Worm (Caenorhabditis elegans) whole organism, late embryonic: Measurements from ENCODE around the gene F56D3.1.

Experiments
- F13H6.1 ChIP-seq: sonication (generic microtip); optimal IDR thresholded peaks from 2 replicates; lab custom pipeline; 2016; ENCODE audit warnings: missing genetic modification characterization, missing compliant biosample characterization
- ceh-14 ChIP-seq: sonication (generic microtip); optimal IDR thresholded peaks from 2 replicates; lab custom pipeline; 2016; ENCODE audit warnings: missing genotype, missing genetic modification characterization, missing compliant biosample characterization
- dmd-4 ChIP-seq: sonication (generic microtip); optimal IDR thresholded peaks from 2 replicates; lab custom pipeline; 2016; ENCODE audit warnings: borderline replicate concordance, missing genetic modification characterization, missing compliant biosample characterization
- elt-2 ChIP-seq: sonication (generic microtip); optimal IDR thresholded peaks from 2 replicates; lab custom pipeline; 2016; ENCODE audit warnings: missing genetic modification reagents, missing genetic modification characterization, missing compliant biosample characterization
- fkh-10 ChIP-seq: fragments of 150-350 bp; optimal IDR thresholded peaks from 2 replicates; lab custom pipeline; 2014; ENCODE audit warnings: missing biosample characterization, missing genetic modification reagents, missing genetic modification characterization
- lim-6 ChIP-seq: sonication (generic microtip); optimal IDR thresholded peaks from 2 replicates; lab custom pipeline; 2016; ENCODE audit warnings: missing genetic modification characterization, missing compliant biosample characterization
- lin-11 ChIP-seq: fragments of 200-800 bp; sonication (Bioruptor generic); optimal IDR thresholded peaks from 2 replicates; lab custom pipeline; 2018; ENCODE audit warnings: mild to moderate bottlenecking, missing genetic modification characterization, missing compliant biosample characterization
- nhr-11 ChIP-seq: fragments of 150-350 bp; optimal IDR thresholded peaks from 2 replicates; lab custom pipeline; 2014; ENCODE audit warnings: missing biosample characterization, missing genetic modification characterization
- odd-2 ChIP-seq: sonication (generic microtip); optimal IDR thresholded peaks from 2 replicates; lab custom pipeline; 2017; ENCODE audit warnings: antibody characterized with exemption, mild to moderate bottlenecking, missing genetic modification characterization, missing compliant biosample characterization
- pha-4 ChIP-seq: fragments of 150-350 bp; optimal IDR thresholded peaks from 2 replicates; lab custom pipeline; 2018; ENCODE audit warnings: missing biosample characterization, missing genetic modification reagents, missing genetic modification characterization
- pqm-1 ChIP-seq: sonication (generic microtip); optimal IDR thresholded peaks from 2 replicates; lab custom pipeline; 2016; ENCODE audit warnings: missing genetic modification characterization, missing compliant biosample characterization
- unc-55 ChIP-seq: sonication (generic microtip); optimal IDR thresholded peaks from 2 replicates; lab custom pipeline; 2017; ENCODE audit warnings: missing biosample characterization, missing genetic modification reagents, missing genetic modification characterization
- ztf-16 ChIP-seq: sonication (generic microtip); optimal IDR thresholded peaks from 2 replicates; lab custom pipeline; 2017; ENCODE audit warnings: missing genetic modification characterization, missing compliant biosample characterization

- TF ChIP-seq pha-4 (tag; lab: Kevin White, UChicago) (no peak), ztf-16 (tag; lab: Kevin White, UChicago) (no peak), lim-6 (tag; lab: Kevin White, UChicago) (no peak), pqm-1 (tag; lab: Kevin White, UChicago) (no peak), fkh-10 (GFP tag; lab: Kevin White, UChicago) (no peak), nhr-11 (no peak), F13H6.1 (tag; lab: Kevin White, UChicago) (no peak), ceh-14 (tag; lab: Kevin White, UChicago) (no peak), odd-2 (tag; lab: Kevin White, UChicago) (no peak), dmd-4 (tag; lab: Kevin White, UChicago) (no peak), lin-11 (no peak), unc-55 (GFP tag; lab: Kevin White, UChicago) (no peak), elt-2 (no peak)
Measured at ce11 chrII:4155112-4155823, 9.1 kb downstream of the F56D3.1 start, which contains the start of gene R03H10.2.
